Fruit fly (Drosophila melanogaster): ENCODE measurements around the gene Ddr.

The Ddr gene

dm6 chr2L:6309879-6310278 lies 57.0 kb downstream of the Ddr start (continued):
- no peak for TF ChIP-seq CG1024 (GFP tag; IDR thresholded peaks at IDR 0.05)
- TF ChIP-seq gro (GFP tag; optimal IDR thresholded peaks at IDR 0.05) = no peak
- no peak for TF ChIP-seq CG10431 (GFP tag; optimal IDR thresholded peaks at IDR 0.05)
- no peak for TF ChIP-seq vvl (GFP tag; IDR thresholded peaks at IDR 0.05)
- no peak for TF ChIP-seq CG16863 (GFP tag; optimal IDR thresholded peaks at IDR 0.05)
- TF ChIP-seq p53 (GFP tag; optimal IDR thresholded peaks at IDR 0.05) = no peak
- no peak for TF ChIP-seq Bteb2 (GFP tag; optimal IDR thresholded peaks at IDR 0.05)
- TF ChIP-seq sd (tag; optimal IDR thresholded peaks at IDR 0.05) = no peak
- TF ChIP-seq CG4820 (GFP tag; optimal IDR thresholded peaks at IDR 0.05) = no peak
- TF ChIP-seq CG9727 (GFP tag; optimal IDR thresholded peaks at IDR 0.05) = no peak
- no peak for TF ChIP-seq CG34376 (GFP tag; optimal IDR thresholded peaks at IDR 0.05)
- TF ChIP-seq Rfx (GFP tag; IDR thresholded peaks at IDR 0.05) = no peak
- TF ChIP-seq Ada2b (GFP tag; IDR thresholded peaks at IDR 0.05) = no peak
- TF ChIP-seq CG17802 (tag; optimal IDR thresholded peaks at IDR 0.05) = no peak
- TF ChIP-seq CG3838 (GFP tag; optimal IDR thresholded peaks at IDR 0.05) = no peak
- TF ChIP-seq CG8290 (GFP tag; optimal IDR thresholded peaks at IDR 0.05) = no peak
- no peak for TF ChIP-seq CG8290 (tag; optimal IDR thresholded peaks at IDR 0.05)
- peak; percentile 47 for TF ChIP-seq CG18262 (tag; optimal IDR thresholded peaks at IDR 0.05)
- no peak for TF ChIP-seq CG31224 (GFP tag; IDR thresholded peaks at IDR 0.05)
- TF ChIP-seq CG33213 (GFP tag; optimal IDR thresholded peaks at IDR 0.05) = no peak
- no peak for TF ChIP-seq sob (GFP tag; IDR thresholded peaks at IDR 0.05)
- no peak for TF ChIP-seq Side (GFP tag; optimal IDR thresholded peaks at IDR 0.05)
- no peak for TF ChIP-seq CG8944 (GFP tag; optimal IDR thresholded peaks at IDR 0.05)
- no peak for TF ChIP-seq ERR (GFP tag; optimal IDR thresholded peaks at IDR 0.05)
- peak; percentile 66; the same call in 2 of the 3 replicates for TF ChIP-seq CG17361 (GFP tag; IDR thresholded peaks at IDR 0.05)
- no peak for TF ChIP-seq CG8478 (optimal IDR thresholded peaks at IDR 0.05)
- no peak for TF ChIP-seq CG32772 (GFP tag; IDR thresholded peaks at IDR 0.05)
- TF ChIP-seq Opbp (GFP tag; IDR thresholded peaks at IDR 0.05; ENCODE audit: partially characterized antibody) = no peak
- no peak for TF ChIP-seq MESR4 (GFP tag; optimal IDR thresholded peaks at IDR 0.05)
- TF ChIP-seq ap (GFP tag; IDR thresholded peaks at IDR 0.05) = no peak
- no peak for TF ChIP-seq seq (GFP tag; IDR thresholded peaks at IDR 0.05)
- TF ChIP-seq tap (tag; optimal IDR thresholded peaks at IDR 0.05) = no peak
- TF ChIP-seq lilli (GFP tag; optimal IDR thresholded peaks at IDR 0.05) = no peak
- TF ChIP-seq inv (GFP tag; IDR thresholded peaks at IDR 0.05; ENCODE audit: partially characterized antibody) = no peak
- no peak for TF ChIP-seq Dad (GFP tag; optimal IDR thresholded peaks at IDR 0.05)
- no peak for TF ChIP-seq CG11398 (GFP tag; optimal IDR thresholded peaks at IDR 0.05)
- no peak for TF ChIP-seq Dip2 (GFP tag; IDR thresholded peaks at IDR 0.05)
- no peak for TF ChIP-seq salm (tag; optimal IDR thresholded peaks at IDR 0.05)
- no peak for TF ChIP-seq ranshi (GFP tag; IDR thresholded peaks at IDR 0.05)
- TF ChIP-seq chif (GFP tag; optimal IDR thresholded peaks at IDR 0.05) = no peak
- peak; percentile 11 for TF ChIP-seq CG13296 (GFP tag; optimal IDR thresholded peaks at IDR 0.05)
- TF ChIP-seq B-H2 (GFP tag; optimal IDR thresholded peaks at IDR 0.05) = no peak
- TF ChIP-seq HLH3B (GFP tag; IDR thresholded peaks at IDR 0.05) = no peak
- no peak for TF ChIP-seq dimm (GFP tag; IDR thresholded peaks at IDR 0.05)
- no peak for TF ChIP-seq cad (GFP tag; optimal IDR thresholded peaks at IDR 0.05)
- TF ChIP-seq CG6765 (GFP tag; optimal IDR thresholded peaks at IDR 0.05) = no peak
- peak; percentile 39 for TF ChIP-seq CG17359 (tag; optimal IDR thresholded peaks at IDR 0.05)
- TF ChIP-seq CG6854 (GFP tag; optimal IDR thresholded peaks at IDR 0.05) = peak; percentile 29
- TF ChIP-seq ssp (GFP tag; IDR thresholded peaks at IDR 0.05) = no peak
- no peak for TF ChIP-seq CG10274 (GFP tag; optimal IDR thresholded peaks at IDR 0.05)
- no peak for TF ChIP-seq CG15601 (tag; optimal IDR thresholded peaks at IDR 0.05)
- TF ChIP-seq CG12071 (GFP tag; optimal IDR thresholded peaks at IDR 0.05) = no peak
- no peak for TF ChIP-seq usp (GFP tag; optimal IDR thresholded peaks at IDR 0.05)
- TF ChIP-seq fd102C (GFP tag; optimal IDR thresholded peaks at IDR 0.05) = no peak

Measured in whole organism, embryonic.